Worm (Caenorhabditis elegans) whole organism, early embryonic: ENCODE measurements around the gene ZK1086.3.

Experiments used
- aly-1 ChIP-seq: sonication (generic microtip); optimal IDR thresholded peaks from 2 replicates; lab custom pipeline; 2016; ENCODE audit warnings: missing genetic modification characterization, missing compliant biosample characterization
- ama-1 ChIP-seq: fragments of 150-350 bp; optimal IDR thresholded peaks from 2 replicates; lab custom pipeline; 2014
- ceh-13 ChIP-seq: fragments of 200-800 bp; sonication (Bioruptor generic); optimal IDR thresholded peaks from 2 replicates; lab custom pipeline; 2018; ENCODE audit warnings: mild to moderate bottlenecking, missing genetic modification characterization, missing compliant biosample characterization
- ceh-36 ChIP-seq: sonication (generic microtip); optimal IDR thresholded peaks from 2 replicates; lab custom pipeline; 2016; ENCODE audit warnings: missing genetic modification characterization, inconsistent platforms, missing compliant biosample characterization
- flt-1 ChIP-seq: fragments of 200-800 bp; sonication (Bioruptor generic); IDR thresholded peaks from 2 replicates; pipeline ENCODE4 v1.3.6; 2022; ENCODE audit warnings: missing genetic modification characterization, missing compliant biosample characterization
- hmg-4 ChIP-seq: fragments of 200-800 bp; sonication (Bioruptor generic); optimal IDR thresholded peaks from 2 replicates; lab custom pipeline; 2018; ENCODE audit warnings: mild to moderate bottlenecking, missing genetic modification characterization, missing compliant biosample characterization
- pes-1 ChIP-seq: fragments of 200-800 bp; sonication (Bioruptor generic); IDR thresholded peaks from 2 replicates; pipeline ENCODE4 v1.3.6; 2022; ENCODE audit warnings: missing genetic modification reagents, missing genetic modification characterization, missing compliant biosample characterization

- TF ChIP-seq ceh-36 (tag; lab: Kevin White, UChicago) = no peak
- TF ChIP-seq ama-1 (lab: Kevin White, UChicago) = no peak
- TF ChIP-seq ceh-13 (GFP tag; lab: Kevin White, UChicago) = no peak
- no peak for TF ChIP-seq aly-1 (tag; lab: Kevin White, UChicago)
- no peak for TF ChIP-seq pes-1 (GFP tag; lab: Robert Waterston, UW)
- TF ChIP-seq flt-1 = no peak
- TF ChIP-seq hmg-4 = no peak
Measured at ce11 chrX:13745558-13745957, 45.1 kb upstream of the ZK1086.3 start.
